Fruit fly (Drosophila melanogaster) whole organism, prepupa: ENCODE measurements around the gene Pur-alpha.

Source experiments
- Blimp-1 ChIP-seq: fragments of 200-800 bp; sonication (Bioruptor generic); optimal IDR thresholded peaks from 3 replicates; lab custom pipeline; 2017; ENCODE audit warnings: missing biosample characterization, missing genetic modification characterization, mild to moderate bottlenecking, moderate library complexity, missing genetic modification reagents
- CG10631 ChIP-seq: fragments of 200-800 bp; sonication (Bioruptor generic); optimal IDR thresholded peaks from 2 replicates; lab custom pipeline; 2016; ENCODE audit warnings: missing biosample characterization, missing genetic modification characterization
- CG10669 ChIP-seq: fragments of 200-800 bp; sonication (Bioruptor generic); optimal IDR thresholded peaks from 3 replicates; lab custom pipeline; 2018; ENCODE audit warnings: missing biosample characterization, mild to moderate bottlenecking, missing genetic modification characterization, moderate library complexity
- CG11294 ChIP-seq: fragments of 200-800 bp; sonication (Bioruptor generic); IDR thresholded peaks from 2 replicates; pipeline ENCODE4 v1.3.6; 2022; ENCODE audit warnings: missing biosample characterization, missing genetic modification characterization
- CG11762 ChIP-seq: fragments of 200-800 bp; sonication (Bioruptor generic); optimal IDR thresholded peaks from 3 replicates; lab custom pipeline; 2016; ENCODE audit warnings: missing biosample characterization, missing genetic modification characterization; ENCODE audit not compliant: insufficient read depth
- CG11902 ChIP-seq: fragments of 200-800 bp; sonication (Bioruptor generic); optimal IDR thresholded peaks from 3 replicates; lab custom pipeline; 2016; ENCODE audit warnings: missing biosample characterization, missing genetic modification characterization
- CG1621 ChIP-seq: fragments of 200-800 bp; sonication (Bioruptor generic); optimal IDR thresholded peaks from 3 replicates; lab custom pipeline; 2018; ENCODE audit warnings: missing biosample characterization, mild to moderate bottlenecking, missing genetic modification characterization
- CG16779 ChIP-seq: fragments of 200-800 bp; sonication (Bioruptor generic); optimal IDR thresholded peaks from 3 replicates; lab custom pipeline; 2017; ENCODE audit warnings: missing biosample characterization, mild to moderate bottlenecking, missing genetic modification characterization
- CG3032 ChIP-seq: fragments of 200-800 bp; optimal IDR thresholded peaks from 2 replicates; lab custom pipeline; 2019; ENCODE audit warnings: missing biosample characterization, mild to moderate bottlenecking, missing genetic modification characterization, moderate library complexity
- CG31627 ChIP-seq: fragments of 200-800 bp; sonication (Bioruptor generic); optimal IDR thresholded peaks from 3 replicates; lab custom pipeline; 2016; ENCODE audit warnings: missing biosample characterization, missing genetic modification characterization
- CG32006 ChIP-seq: fragments of 200-800 bp; sonication (Bioruptor generic); optimal IDR thresholded peaks from 3 replicates; lab custom pipeline; 2017; ENCODE audit warnings: missing biosample characterization, mild to moderate bottlenecking, missing genetic modification characterization
- CG34406 ChIP-seq: fragments of 200-800 bp; sonication (Bioruptor generic); optimal IDR thresholded peaks from 3 replicates; lab custom pipeline; 2016; ENCODE audit warnings: missing biosample characterization, missing genetic modification characterization
- CG3919 ChIP-seq: fragments of 200-800 bp; sonication (Bioruptor generic); optimal IDR thresholded peaks from 3 replicates; lab custom pipeline; 2016; ENCODE audit warnings: missing biosample characterization, missing genetic modification characterization
- CG4318 ChIP-seq: fragments of 200-800 bp; sonication (Bioruptor generic); optimal IDR thresholded peaks from 3 replicates; lab custom pipeline; 2017; ENCODE audit warnings: missing biosample characterization, mild to moderate bottlenecking, missing genetic modification characterization
- CG6163 ChIP-seq: fragments of 200-800 bp; sonication (Bioruptor generic); IDR thresholded peaks from 3 replicates; pipeline ENCODE4 v1.3.6; 2022; ENCODE audit warnings: missing biosample characterization, missing genetic modification characterization
- CG6276 ChIP-seq: fragments of 200-800 bp; sonication (Bioruptor generic); optimal IDR thresholded peaks from 2 replicates; lab custom pipeline; 2017; ENCODE audit warnings: missing biosample characterization, mild to moderate bottlenecking, missing genetic modification characterization
- CG6808 ChIP-seq: fragments of 200-800 bp; sonication (Bioruptor generic); optimal IDR thresholded peaks from 3 replicates; lab custom pipeline; 2017; ENCODE audit warnings: missing biosample characterization, missing genetic modification characterization, mild to moderate bottlenecking, moderate library complexity, missing genetic modification reagents
- CG6854 ChIP-seq: fragments of 200-800 bp; sonication (Bioruptor generic); optimal IDR thresholded peaks from 2 replicates; lab custom pipeline; 2017; ENCODE audit warnings: missing biosample characterization, mild to moderate bottlenecking, missing genetic modification characterization
- CG7368 ChIP-seq: fragments of 200-800 bp; sonication (Bioruptor generic); optimal IDR thresholded peaks from 3 replicates; lab custom pipeline; 2016; ENCODE audit warnings: missing biosample characterization, missing genetic modification characterization
- CG8119 ChIP-seq: fragments of 200-800 bp; sonication (Bioruptor generic); IDR thresholded peaks from 3 replicates; pipeline ENCODE4 v1.3.6; 2022; ENCODE audit warnings: missing biosample characterization, missing genetic modification characterization
- CG8319 ChIP-seq: fragments of 200-800 bp; sonication (Bioruptor generic); optimal IDR thresholded peaks from 3 replicates; lab custom pipeline; 2016; ENCODE audit warnings: missing biosample characterization, missing genetic modification characterization
- CG8632 ChIP-seq: fragments of 200-800 bp; sonication (Bioruptor generic); optimal IDR thresholded peaks from 3 replicates; lab custom pipeline; 2016; ENCODE audit warnings: missing biosample characterization, missing genetic modification characterization
- CG9139 ChIP-seq: fragments of 200-800 bp; sonication (Bioruptor generic); optimal IDR thresholded peaks from 3 replicates; lab custom pipeline; 2017; ENCODE audit warnings: missing biosample characterization, mild to moderate bottlenecking, missing genetic modification characterization
- Eip78C ChIP-seq: fragments of 200-800 bp; sonication (Bioruptor generic); peaks from one replicate; lab custom pipeline; 2016; ENCODE audit warnings: missing biosample characterization, missing genetic modification characterization
- Ets21C ChIP-seq: fragments of 200-800 bp; sonication (Bioruptor generic); optimal IDR thresholded peaks from 3 replicates; lab custom pipeline; 2016; ENCODE audit warnings: missing biosample characterization, missing genetic modification characterization
- Ets96B ChIP-seq: fragments of 200-800 bp; optimal IDR thresholded peaks from 2 replicates; lab custom pipeline; 2019; ENCODE audit warnings: missing biosample characterization, mild to moderate bottlenecking, missing genetic modification characterization, moderate library complexity
- Gug ChIP-seq: fragments of 200-800 bp; sonication (Bioruptor generic); IDR thresholded peaks from 2 replicates; pipeline ENCODE4 v1.3.6; 2022; ENCODE audit warnings: missing biosample characterization, missing genetic modification characterization
- Hr39 ChIP-seq: fragments of 200-800 bp; sonication (Bioruptor generic); optimal IDR thresholded peaks from 2 replicates; lab custom pipeline; 2016; ENCODE audit warnings: missing biosample characterization, missing genetic modification characterization
- Hr4 ChIP-seq: fragments of 200-800 bp; sonication (Bioruptor generic); optimal IDR thresholded peaks from 3 replicates; lab custom pipeline; 2016; ENCODE audit warnings: missing biosample characterization, missing genetic modification characterization
- Lpt ChIP-seq: fragments of 200-800 bp; sonication (Bioruptor generic); optimal IDR thresholded peaks from 3 replicates; lab custom pipeline; 2016; ENCODE audit warnings: missing biosample characterization, missing genetic modification characterization
- Met ChIP-seq: fragments of 200-800 bp; sonication (Bioruptor generic); optimal IDR thresholded peaks from 3 replicates; lab custom pipeline; 2016; ENCODE audit warnings: missing biosample characterization, missing genetic modification characterization
- OdsH ChIP-seq: fragments of 200-800 bp; sonication (Bioruptor generic); optimal IDR thresholded peaks from 3 replicates; lab custom pipeline; 2016; ENCODE audit warnings: missing biosample characterization, missing genetic modification characterization
- Sox102F ChIP-seq: fragments of 200-800 bp; sonication (Bioruptor generic); optimal IDR thresholded peaks from 2 replicates; lab custom pipeline; 2016; ENCODE audit warnings: missing biosample characterization, mild to moderate bottlenecking, missing genetic modification characterization
- Sox14 ChIP-seq: fragments of 200-800 bp; sonication (Bioruptor generic); optimal IDR thresholded peaks from 3 replicates; lab custom pipeline; 2016; ENCODE audit warnings: missing biosample characterization, missing genetic modification characterization
- Sox15 ChIP-seq: fragments of 200-800 bp; sonication (Bioruptor generic); optimal IDR thresholded peaks from 3 replicates; lab custom pipeline; 2016; ENCODE audit warnings: missing biosample characterization, missing genetic modification characterization
- achi ChIP-seq: fragments of 200-800 bp; sonication (Bioruptor generic); optimal IDR thresholded peaks from 3 replicates; lab custom pipeline; 2016; ENCODE audit warnings: missing biosample characterization, missing genetic modification characterization
- acj6 ChIP-seq: fragments of 200-800 bp; sonication (Bioruptor generic); optimal IDR thresholded peaks from 3 replicates; lab custom pipeline; 2016; ENCODE audit warnings: missing biosample characterization, missing genetic modification characterization
- cyc ChIP-seq: fragments of 200-800 bp; sonication (Bioruptor generic); optimal IDR thresholded peaks from 3 replicates; lab custom pipeline; 2016; ENCODE audit warnings: missing biosample characterization, missing genetic modification characterization
- dac ChIP-seq: fragments of 200-800 bp; sonication (Bioruptor generic); optimal IDR thresholded peaks from 2 replicates; lab custom pipeline; 2017; ENCODE audit warnings: missing biosample characterization, mild to moderate bottlenecking, missing genetic modification characterization
- dsx ChIP-seq: fragments of 200-800 bp; optimal IDR thresholded peaks from 3 replicates; lab custom pipeline; 2019; ENCODE audit warnings: missing biosample characterization, mild to moderate bottlenecking, missing genetic modification characterization, moderate library complexity; ENCODE audit not compliant: poor library complexity, severe bottlenecking
- esn ChIP-seq: fragments of 200-800 bp; sonication (Bioruptor generic); optimal IDR thresholded peaks from 2 replicates; lab custom pipeline; 2016; ENCODE audit warnings: missing biosample characterization, mild to moderate bottlenecking, missing genetic modification characterization, moderate library complexity
- fd85E ChIP-seq: fragments of 200-800 bp; sonication (Bioruptor generic); optimal IDR thresholded peaks from 3 replicates; lab custom pipeline; 2016; ENCODE audit warnings: missing biosample characterization, missing genetic modification characterization
- fkh ChIP-seq: fragments of 200-800 bp; sonication (Bioruptor generic); optimal IDR thresholded peaks from 3 replicates; lab custom pipeline; 2017; ENCODE audit warnings: missing biosample characterization, mild to moderate bottlenecking, missing genetic modification characterization, moderate library complexity
- lz ChIP-seq: fragments of 200-800 bp; sonication (Bioruptor generic); optimal IDR thresholded peaks from 3 replicates; lab custom pipeline; 2016; ENCODE audit warnings: missing biosample characterization, missing genetic modification characterization
- net ChIP-seq: fragments of 200-800 bp; sonication (Bioruptor generic); optimal IDR thresholded peaks from 3 replicates; lab custom pipeline; 2016; ENCODE audit warnings: missing biosample characterization, missing genetic modification characterization
- pdm3 ChIP-seq: fragments of 200-800 bp; sonication (Bioruptor generic); optimal IDR thresholded peaks from 3 replicates; lab custom pipeline; 2016; ENCODE audit warnings: missing biosample characterization, missing genetic modification characterization
- spab ChIP-seq: fragments of 200-800 bp; sonication (Bioruptor generic); optimal IDR thresholded peaks from 2 replicates; lab custom pipeline; 2017; ENCODE audit warnings: missing biosample characterization, mild to moderate bottlenecking, missing genetic modification characterization, missing genetic modification reagents
- ss ChIP-seq, 2 experiments: fragments of 200-800 bp; sonication (Bioruptor generic); optimal IDR thresholded peaks; 2 replicates in 1 of 2; 3 replicates in 1 of 2; lab custom pipeline; 2017 to 2018; ENCODE audit warnings: mild to moderate bottlenecking in 2 of 2, missing biosample characterization in 2 of 2, missing genetic modification characterization in 2 of 2, moderate library complexity in 1 of 2
- svp ChIP-seq: fragments of 200-800 bp; sonication (Bioruptor generic); peaks from one replicate; lab custom pipeline; 2016; ENCODE audit warnings: missing biosample characterization, missing genetic modification characterization
- topi ChIP-seq: fragments of 200-800 bp; sonication (Bioruptor generic); optimal IDR thresholded peaks from 3 replicates; lab custom pipeline; 2016; ENCODE audit warnings: missing biosample characterization, missing genetic modification characterization
- vri ChIP-seq: fragments of 200-800 bp; sonication (Bioruptor generic); optimal IDR thresholded peaks from 3 replicates; lab custom pipeline; 2016; ENCODE audit warnings: missing biosample characterization, mild to moderate bottlenecking, missing genetic modification characterization

The Pur-alpha gene

dm6 chr4:557879-558202, at the start of gene Pur-alpha:
Gene Pur-alpha, plus strand, starts transcription at chr4:558016.
- TF ChIP-seq CG9139 (GFP tag; lab: Kevin White, UChicago) (no peak), CG11902 (GFP tag; lab: Kevin White, UChicago) (no peak), CG31627 (GFP tag; lab: Kevin White, UChicago) (no peak), cyc (no peak), Sox14 (no peak), CG10631 (GFP tag; lab: Kevin White, UChicago) (no peak), CG11762 (GFP tag; lab: Kevin White, UChicago) (no peak), topi (GFP tag; lab: Kevin White, UChicago) (no peak), CG8319 (GFP tag; lab: Kevin White, UChicago) (no peak), CG11294 (GFP tag; lab: Robert Waterston, UW) (no peak), CG7368 (no peak), spab (GFP tag; lab: Kevin White, UChicago) (no peak), dsx (peak; percentile 51), CG4318 (no peak), Hr39 (no peak), Sox102F (GFP tag; lab: Kevin White, UChicago) (no peak), OdsH (GFP tag; lab: Kevin White, UChicago) (no peak), svp (peak; percentile 40), CG1621 (tag; lab: Kevin White, UChicago) (no peak), CG6854 (GFP tag; lab: Kevin White, UChicago) (no peak), CG6808 (GFP tag; lab: Kevin White, UChicago) (peak; percentile 24), CG3032 (tag; lab: Kevin White, UChicago) (peak; percentile 11), CG8119 (GFP tag; lab: Robert Waterston, UW) (no peak), Sox15 (GFP tag; lab: Kevin White, UChicago) (no peak), Ets21C (GFP tag; lab: Kevin White, UChicago) (no peak), esn (no peak), net (GFP tag; lab: Kevin White, UChicago) (no peak), Lpt (GFP tag; lab: Kevin White, UChicago) (no peak), pdm3 (GFP tag; lab: Kevin White, UChicago) (no peak), fd85E (GFP tag; lab: Kevin White, UChicago) (no peak), ss (GFP tag; optimal IDR thresholded peaks at IDR 0.05; lab: Kevin White, UChicago) (no peak), lz (GFP tag; lab: Kevin White, UChicago) (no peak), Gug (no peak), CG3919 (GFP tag; lab: Kevin White, UChicago) (no peak), CG10669 (GFP tag; lab: Kevin White, UChicago) (no peak), acj6 (GFP tag; lab: Kevin White, UChicago) (no peak), Met (GFP tag; lab: Kevin White, UChicago) (no peak), vri (GFP tag; lab: Kevin White, UChicago) (no peak), Blimp-1 (no peak), CG6276 (GFP tag; lab: Kevin White, UChicago) (peak; percentile 33), Hr4 (GFP tag; lab: Kevin White, UChicago) (no peak), CG34406 (GFP tag; lab: Kevin White, UChicago) (no peak), Ets96B (tag; lab: Kevin White, UChicago) (no peak), CG32006 (GFP tag; lab: Kevin White, UChicago) (no peak), Eip78C (no peak), dac (GFP tag; lab: Kevin White, UChicago) (no peak), CG8632 (GFP tag; lab: Kevin White, UChicago) (no peak), fkh (GFP tag; lab: Kevin White, UChicago) (peak; percentile 68), achi (GFP tag; lab: Kevin White, UChicago) (no peak), CG6163 (no peak), CG16779 (no peak)
